Worm (Caenorhabditis elegans) whole organism, L4 larva: Measurements from ENCODE around the gene K01D12.1.

Experiments
- D1046.2 ChIP-seq: fragments of 200-800 bp; sonication (Bioruptor generic); IDR thresholded peaks from 2 replicates; pipeline ENCODE4 v1.3.6; 2022; ENCODE audit warnings: missing genetic modification characterization, missing compliant biosample characterization
- F49E8.2 ChIP-seq: sonication (generic microtip); optimal IDR thresholded peaks from 2 replicates; lab custom pipeline; 2016; ENCODE audit warnings: missing compliant biosample characterization, mild to moderate bottlenecking, missing genetic modification characterization, borderline replicate concordance
- ZK337.2 ChIP-seq: fragments of 200-800 bp; sonication (Bioruptor generic); IDR thresholded peaks from 2 replicates; pipeline ENCODE4 v1.3.6; 2022; ENCODE audit warnings: missing genetic modification reagents, missing genetic modification characterization, missing compliant biosample characterization
- aha-1 ChIP-seq: fragments of 150-350 bp; peaks from one replicate; lab custom pipeline; 2014; ENCODE audit warnings: missing biosample characterization, missing genetic modification characterization
- ama-1 ChIP-seq: fragments of 150-350 bp; optimal IDR thresholded peaks from 2 replicates; lab custom pipeline; 2014; ENCODE audit warnings: inconsistent platforms, mixed read lengths
- ceh-20 ChIP-seq: fragments of 200-800 bp; sonication (Bioruptor generic); IDR thresholded peaks from 2 replicates; pipeline ENCODE4 v1.3.6; 2022; ENCODE audit warnings: missing genetic modification reagents, missing genetic modification characterization, missing compliant biosample characterization
- ceh-28 ChIP-seq: fragments of 150-350 bp; optimal IDR thresholded peaks from 2 replicates; lab custom pipeline; 2014; ENCODE audit warnings: missing biosample characterization, missing genetic modification reagents, missing genetic modification characterization
- ces-1 ChIP-seq: fragments of 150-350 bp; sonication (generic microtip); optimal IDR thresholded peaks from 4 replicates; lab custom pipeline; 2014; ENCODE audit warnings: missing biosample characterization, missing genetic modification reagents, missing genetic modification characterization
- daf-16 ChIP-seq, 3 experiments: sonication (generic microtip); optimal IDR thresholded peaks; 2 replicates each; lab custom pipeline; 2016 to 2017; ENCODE audit warnings: missing genetic modification characterization in 3 of 3, missing genetic modification reagents in 3 of 3, mild to moderate bottlenecking in 2 of 3, missing compliant biosample characterization in 2 of 3, missing biosample characterization in 1 of 3, moderate library complexity in 1 of 3
- daf-19 ChIP-seq: fragments of 200-800 bp; sonication (Bioruptor generic); conservative IDR thresholded peaks from 2 replicates; pipeline ENCODE4 v1.3.6; 2022; ENCODE audit warnings: missing genetic modification characterization, missing compliant biosample characterization
- duxl-1 ChIP-seq: sonication (generic microtip); optimal IDR thresholded peaks from 2 replicates; lab custom pipeline; 2016; ENCODE audit warnings: mild to moderate bottlenecking, missing genetic modification characterization, moderate library complexity, missing compliant biosample characterization; ENCODE audit not compliant: poor library complexity
- dve-1 ChIP-seq: sonication (generic microtip); optimal IDR thresholded peaks from 2 replicates; lab custom pipeline; 2017; ENCODE audit warnings: antibody characterized with exemption, mild to moderate bottlenecking, missing genetic modification characterization, missing compliant biosample characterization; ENCODE audit not compliant: insufficient read depth
- fkh-10 ChIP-seq: fragments of 150-350 bp; optimal IDR thresholded peaks from 2 replicates; lab custom pipeline; 2014; ENCODE audit warnings: missing biosample characterization, missing genetic modification reagents, missing genetic modification characterization
- hlh-11 ChIP-seq: fragments of 200-800 bp; sonication (Bioruptor generic); optimal IDR thresholded peaks from 2 replicates; lab custom pipeline; 2018; ENCODE audit warnings: mild to moderate bottlenecking, missing genetic modification characterization, missing compliant biosample characterization
- hlh-30 ChIP-seq: sonication (generic microtip); optimal IDR thresholded peaks from 2 replicates; lab custom pipeline; 2017; ENCODE audit warnings: antibody characterized with exemption, mild to moderate bottlenecking, missing genetic modification characterization, missing compliant biosample characterization; ENCODE audit not compliant: insufficient read depth
- lin-1 ChIP-seq: fragments of 200-800 bp; sonication (Bioruptor generic); IDR thresholded peaks from 2 replicates; pipeline ENCODE4 v1.3.6; 2022; ENCODE audit warnings: missing genetic modification reagents, missing genetic modification characterization, missing compliant biosample characterization
- lin-38 ChIP-seq: fragments of 200-800 bp; sonication (Bioruptor generic); IDR thresholded peaks from 2 replicates; pipeline ENCODE4 v1.3.6; 2022; ENCODE audit warnings: missing genetic modification reagents, missing genetic modification characterization, missing compliant biosample characterization
- madf-5 ChIP-seq, 2 experiments: fragments of 200-800 bp; sonication (Bioruptor generic); IDR thresholded peaks; 2 replicates each; pipeline ENCODE4 v1.3.6; 2022; ENCODE audit warnings: missing compliant biosample characterization in 2 of 2, missing genetic modification characterization in 2 of 2
- madf-9 ChIP-seq: fragments of 200-800 bp; sonication (Bioruptor generic); conservative IDR thresholded peaks from 2 replicates; pipeline ENCODE4 v1.3.6; 2022; ENCODE audit warnings: missing genetic modification reagents, missing genetic modification characterization, missing compliant biosample characterization
- mes-2 ChIP-seq: sonication (generic microtip); optimal IDR thresholded peaks from 2 replicates; lab custom pipeline; 2016; ENCODE audit warnings: missing genotype, mild to moderate bottlenecking, missing genetic modification characterization, missing compliant biosample characterization; ENCODE audit not compliant: poor library complexity, severe bottlenecking
- mxl-3 ChIP-seq: fragments of 200-800 bp; sonication (Bioruptor generic); optimal IDR thresholded peaks from 2 replicates; lab custom pipeline; 2018; ENCODE audit warnings: mild to moderate bottlenecking, missing genetic modification characterization, missing compliant biosample characterization
- nhr-237 ChIP-seq: sonication (generic microtip); optimal IDR thresholded peaks from 2 replicates; lab custom pipeline; 2017; ENCODE audit warnings: missing biosample characterization, missing genetic modification characterization
- nhr-28 ChIP-seq: fragments of 150-350 bp; optimal IDR thresholded peaks from 2 replicates; lab custom pipeline; 2014; ENCODE audit warnings: missing biosample characterization, missing genetic modification characterization
- nhr-42 ChIP-seq: fragments of 200-800 bp; sonication (Bioruptor generic); IDR thresholded peaks from 2 replicates; pipeline ENCODE4 v1.3.6; 2022; ENCODE audit warnings: missing genetic modification characterization, missing compliant biosample characterization
- nhr-48 ChIP-seq: sonication (generic microtip); optimal IDR thresholded peaks from 2 replicates; lab custom pipeline; 2016; ENCODE audit warnings: mild to moderate bottlenecking, missing genetic modification characterization, missing compliant biosample characterization
- nhr-6 ChIP-seq: fragments of 150-350 bp; optimal IDR thresholded peaks from 2 replicates; lab custom pipeline; 2014; ENCODE audit warnings: missing biosample characterization, missing genetic modification characterization
- nhr-77 ChIP-seq: fragments of 150-350 bp; optimal IDR thresholded peaks from 2 replicates; lab custom pipeline; 2014; ENCODE audit warnings: missing biosample characterization, missing genetic modification characterization
- pha-4 ChIP-seq, 2 experiments: fragments of 150-350 bp in 1 of 2; fragments of 200-800 bp in 1 of 2; sonication (Bioruptor generic) in 1 of 2; IDR thresholded peaks in 1 of 2; optimal IDR thresholded peaks in 1 of 2; 2 replicates each; pipeline versions ENCODE4 v1.3.6 to Lab custom; 2014 to 2022; ENCODE audit warnings: missing genetic modification characterization in 2 of 2, missing genetic modification reagents in 2 of 2, missing biosample characterization in 1 of 2, missing compliant biosample characterization in 1 of 2
- php-3 ChIP-seq: fragments of 200-800 bp; sonication (Bioruptor generic); IDR thresholded peaks from 2 replicates; pipeline ENCODE4 v1.3.6; 2022; ENCODE audit warnings: missing genetic modification reagents, missing genetic modification characterization, missing compliant biosample characterization
- set-16 ChIP-seq: fragments of 200-800 bp; sonication (Bioruptor generic); IDR thresholded peaks from 2 replicates; pipeline ENCODE4 v1.3.6; 2022; ENCODE audit warnings: missing genetic modification reagents, missing genetic modification characterization, missing compliant biosample characterization
- skn-1 ChIP-seq: fragments of 150-350 bp; optimal IDR thresholded peaks from 2 replicates; lab custom pipeline; 2014; ENCODE audit warnings: missing biosample characterization, missing genetic modification characterization
- snpc-4 ChIP-seq: fragments of 150-350 bp; optimal IDR thresholded peaks from 2 replicates; lab custom pipeline; 2014; ENCODE audit warnings: missing biosample characterization, missing genetic modification characterization
- spr-1 ChIP-seq: sonication (generic microtip); optimal IDR thresholded peaks from 2 replicates; lab custom pipeline; 2016; ENCODE audit warnings: mild to moderate bottlenecking, missing genetic modification characterization, missing compliant biosample characterization
- spr-3 ChIP-seq: fragments of 200-800 bp; sonication (Bioruptor generic); optimal IDR thresholded peaks from 2 replicates; lab custom pipeline; 2018; ENCODE audit warnings: mild to moderate bottlenecking, missing genetic modification characterization, missing compliant biosample characterization
- unc-130 ChIP-seq: sonication (generic microtip); optimal IDR thresholded peaks from 2 replicates; lab custom pipeline; 2016; ENCODE audit warnings: missing genetic modification reagents, missing genetic modification characterization, missing compliant biosample characterization
- unc-39 ChIP-seq: sonication (generic microtip); optimal IDR thresholded peaks from 2 replicates; lab custom pipeline; 2017; ENCODE audit warnings: missing biosample characterization, missing genetic modification characterization
- unc-62 ChIP-seq, 3 experiments: fragments of 150-350 bp in 1 of 3; sonication (generic microtip); optimal IDR thresholded peaks in 2 of 3; peaks in 1 of 3; 1 replicate in 1 of 3; 2 replicates in 2 of 3; lab custom pipeline; 2014 to 2017; ENCODE audit warnings: missing biosample characterization in 3 of 3, missing genetic modification characterization in 3 of 3, missing genetic modification reagents in 3 of 3, missing genotype in 1 of 3
- vab-7 ChIP-seq: fragments of 200-800 bp; sonication (Bioruptor generic); IDR thresholded peaks from 2 replicates; pipeline ENCODE4 v1.3.6; 2022; ENCODE audit warnings: missing genetic modification reagents, missing genetic modification characterization, missing compliant biosample characterization
- ztf-11 ChIP-seq: fragments of 150-350 bp; optimal IDR thresholded peaks from 2 replicates; lab custom pipeline; 2014; ENCODE audit warnings: missing biosample characterization, missing genetic modification characterization

Gene K01D12.1

DNA sequence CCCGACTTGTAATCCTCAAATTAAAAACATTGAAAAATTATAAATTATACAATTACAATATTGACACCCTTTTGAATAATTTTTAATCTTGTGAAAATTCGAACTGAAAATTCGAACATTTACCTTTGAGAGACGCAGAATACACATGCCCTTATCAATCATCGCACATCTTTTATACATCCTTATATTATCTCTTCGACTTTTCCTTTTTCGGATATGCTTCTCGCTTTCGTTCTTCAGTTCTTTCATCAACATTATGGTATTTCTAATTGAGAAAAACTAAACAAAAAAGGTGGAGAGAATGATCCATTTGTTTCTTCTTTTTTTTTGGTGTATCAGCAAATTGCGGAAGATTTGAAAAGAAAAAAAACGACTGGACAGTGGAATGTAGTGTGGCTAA, 28.0 kb upstream of the K01D12.1 start:
- peak; percentile 42 for TF ChIP-seq nhr-48 (tag; lab: Kevin White, UChicago)
- TF ChIP-seq madf-5 (GFP tag; IDR thresholded peaks at IDR 0.05; lab: Robert Waterston, UW) = no peak
- TF ChIP-seq hlh-11 (tag; lab: Kevin White, UChicago) = peak; percentile 31
- TF ChIP-seq spr-1 (tag; lab: Kevin White, UChicago) = no peak

ce11 chrV:12351842-12352241, 25.5 kb upstream of the K01D12.1 start:
- TF ChIP-seq nhr-48 (tag; lab: Kevin White, UChicago) (no peak), hlh-11 (tag; lab: Kevin White, UChicago) (peak; percentile 14), hlh-30 (tag; lab: Kevin White, UChicago) (peak; percentile 63), mes-2 (tag; lab: Kevin White, UChicago) (no peak)

- TF ChIP-seq ceh-20 (no peak), lin-38 (GFP tag; lab: Robert Waterston, UW) (no peak), daf-19 (GFP tag; lab: Robert Waterston, UW) (no peak), pha-4 (GFP tag; IDR thresholded peaks at IDR 0.05; lab: Robert Waterston, UW) (no peak), pha-4 (tag; optimal IDR thresholded peaks at IDR 0.05; lab: Kevin White, UChicago) (no peak)
These were observed 24.9 kb upstream of the K01D12.1 start, which contains the start of gene sqt-3 for ce11 chrV:12352445-12352844. TSS of gene sqt-3 (plus strand) at chrV:12352745.

ce11 chrV:12352881-12353280, 24.5 kb upstream of the K01D12.1 start:
- TF ChIP-seq ces-1 (GFP tag; lab: Kevin White, UChicago) (no peak), hlh-11 (tag; lab: Kevin White, UChicago) (peak; percentile 11), duxl-1 (tag; lab: Kevin White, UChicago) (no peak), ama-1 (peak; percentile 55), lin-1 (GFP tag; lab: Robert Waterston, UW) (no peak), php-3 (GFP tag; lab: Robert Waterston, UW) (no peak)

DNA sequence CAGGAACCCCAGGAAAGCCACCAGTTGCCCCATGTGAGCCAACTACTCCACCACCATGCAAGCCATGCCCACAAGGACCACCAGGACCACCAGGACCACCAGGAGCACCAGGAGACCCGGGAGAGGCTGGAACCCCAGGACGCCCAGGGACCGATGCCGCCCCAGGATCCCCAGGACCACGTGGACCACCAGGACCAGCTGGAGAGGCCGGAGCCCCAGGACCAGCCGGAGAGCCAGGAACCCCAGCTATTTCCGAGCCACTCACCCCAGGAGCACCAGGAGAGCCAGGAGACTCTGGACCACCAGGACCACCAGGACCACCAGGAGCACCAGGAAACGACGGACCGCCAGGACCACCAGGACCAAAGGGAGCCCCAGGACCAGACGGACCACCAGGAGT, 23.9 kb upstream of the K01D12.1 start:
- peak in 1 of 2 experiments; percentile 1 for TF ChIP-seq unc-62 (GFP tag; optimal IDR thresholded peaks at IDR 0.05 in 1 of 2; lab: Kevin White, UChicago)
- no peak for TF ChIP-seq unc-62 (tag; optimal IDR thresholded peaks at IDR 0.05; lab: Kevin White, UChicago)
- TF ChIP-seq daf-16 (GFP tag; optimal IDR thresholded peaks at IDR 0.05; lab: Kevin White, UChicago) = no peak
- TF ChIP-seq daf-16 (tag; optimal IDR thresholded peaks at IDR 0.05; lab: Kevin White, UChicago) = no peak
- TF ChIP-seq set-16 (GFP tag; lab: Robert Waterston, UW) = peak; percentile 99
- no peak for TF ChIP-seq snpc-4 (tag; lab: Kevin White, UChicago)
- TF ChIP-seq D1046.2 (GFP tag; lab: Robert Waterston, UW) = 0 out of 2 replicates have a peak, but pooled peaks have one; percentile 24
- TF ChIP-seq nhr-28 = no peak
- no peak for TF ChIP-seq spr-1 (tag; lab: Kevin White, UChicago)
- peak; percentile 33 for TF ChIP-seq hlh-11 (tag; lab: Kevin White, UChicago)
- no peak for TF ChIP-seq madf-9 (GFP tag; lab: Robert Waterston, UW)
- TF ChIP-seq spr-3 (GFP tag; lab: Kevin White, UChicago) = no peak
- TF ChIP-seq vab-7 = no peak
- peak; percentile 32 for TF ChIP-seq mxl-3 (GFP tag; lab: Kevin White, UChicago)
- no peak for TF ChIP-seq nhr-48 (tag; lab: Kevin White, UChicago)
- no peak for TF ChIP-seq unc-130 (GFP tag; lab: Kevin White, UChicago)
- peak; percentile 79 for TF ChIP-seq aha-1 (tag; lab: Kevin White, UChicago)

DNA sequence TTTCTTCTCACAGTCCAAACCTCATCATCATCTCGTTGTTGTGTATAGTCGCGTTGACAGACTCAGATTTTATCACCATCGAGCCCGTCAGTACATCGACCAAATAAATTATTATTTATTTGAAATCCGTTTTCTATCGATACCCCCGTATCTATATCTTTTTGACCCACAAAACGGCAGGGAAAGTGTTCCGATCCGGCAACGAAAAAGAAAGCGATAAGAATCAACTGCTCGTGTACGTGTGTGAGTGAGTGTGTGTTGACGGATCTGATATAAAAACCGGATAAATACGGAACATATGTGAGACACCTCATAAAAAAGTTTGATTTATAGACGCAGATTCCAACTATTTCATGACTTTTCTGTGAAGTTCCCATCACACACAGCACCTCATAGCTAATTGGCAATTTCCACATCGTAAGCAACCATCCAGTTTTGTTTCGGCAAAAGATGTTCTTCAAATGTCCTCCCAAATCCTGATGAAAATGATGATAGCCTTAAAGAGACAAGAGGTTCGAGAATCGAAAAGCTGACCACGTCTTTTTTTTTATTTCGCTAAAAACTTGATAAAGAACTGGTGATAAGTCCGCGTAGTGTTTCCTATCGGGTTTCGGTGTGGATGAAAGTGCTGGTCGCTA, 23.0 kb upstream of the K01D12.1 start:
- TF ChIP-seq nhr-6 (tag; lab: Kevin White, UChicago) (no peak), ceh-28 (tag; lab: Kevin White, UChicago) (no peak), nhr-42 (no peak), nhr-77 (tag; lab: Kevin White, UChicago) (no peak), fkh-10 (GFP tag; lab: Kevin White, UChicago) (no peak), nhr-237 (tag; lab: Kevin White, UChicago) (no peak), ces-1 (GFP tag; lab: Kevin White, UChicago) (no peak), ceh-20 (no peak), ztf-11 (tag; lab: Kevin White, UChicago) (no peak), dve-1 (tag; lab: Kevin White, UChicago) (no peak), unc-39 (no peak), ZK337.2 (no peak), F49E8.2 (tag; lab: Kevin White, UChicago) (no peak), skn-1 (tag; lab: Kevin White, UChicago) (no peak)
